Worm (Caenorhabditis elegans): ENCODE data around the gene ttr-23.

DNA sequence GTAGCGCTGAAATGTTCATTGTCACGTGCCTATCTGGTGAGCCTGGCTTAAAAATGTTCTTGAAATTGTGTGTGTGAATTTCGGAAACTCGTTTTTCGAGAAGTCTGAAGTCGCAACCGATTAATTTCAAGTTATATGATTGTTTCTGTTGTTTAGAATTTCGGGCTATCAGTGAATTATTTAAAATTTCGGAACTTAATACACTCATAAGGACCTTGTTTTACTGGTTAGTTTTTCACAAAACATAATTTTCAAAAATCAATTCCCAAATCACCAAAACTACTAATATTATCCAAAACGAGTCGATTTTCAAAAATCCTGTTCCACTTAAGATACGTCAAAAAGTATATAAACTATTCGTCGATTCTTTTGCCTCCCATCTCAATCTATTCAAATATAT is 40.8 kb upstream of the ttr-23 start:
- TF ChIP-seq him-1 (tag; optimal IDR thresholded peaks at IDR 0.05) (no peak), dao-5 (tag; optimal IDR thresholded peaks at IDR 0.05) (no peak), W03F9.2 (tag; optimal IDR thresholded peaks at IDR 0.05) (no peak)
